Worm (Caenorhabditis elegans) whole organism, midembryonic: ENCODE results near the gene evl-14.
A peak's percentile ranks its signal among the peaks of the same experiment; 100 is the strongest.

Source experiments
- T22C8.4 ChIP-seq: fragments of 200-800 bp; sonication (Bioruptor generic); IDR thresholded peaks from 2 replicates; pipeline ENCODE4 v1.3.6; 2022; ENCODE audit warnings: missing genetic modification characterization, missing compliant biosample characterization
- cog-1 ChIP-seq: sonication (generic microtip); optimal IDR thresholded peaks from 2 replicates; lab custom pipeline; 2016; ENCODE audit warnings: missing genetic modification characterization, missing compliant biosample characterization
- flt-1 ChIP-seq: fragments of 200-800 bp; sonication (Bioruptor generic); IDR thresholded peaks from 2 replicates; pipeline ENCODE4 v1.3.6; 2022; ENCODE audit warnings: missing genetic modification characterization, missing compliant biosample characterization
- klf-2 ChIP-seq: fragments of 200-800 bp; sonication (Bioruptor generic); conservative IDR thresholded peaks from 2 replicates; pipeline ENCODE4 v1.3.6; 2022; ENCODE audit warnings: missing genetic modification reagents, missing genetic modification characterization, missing compliant biosample characterization
- ref-1 ChIP-seq: fragments of 200-800 bp; sonication (Bioruptor generic); conservative IDR thresholded peaks from 2 replicates; pipeline ENCODE4 v1.3.6; 2022; ENCODE audit warnings: missing genetic modification reagents, missing genetic modification characterization, missing compliant biosample characterization
- ztf-29 ChIP-seq: fragments of 200-800 bp; sonication (Bioruptor generic); IDR thresholded peaks from 2 replicates; pipeline ENCODE4 v1.3.6; 2022; ENCODE audit warnings: missing genetic modification reagents, missing genetic modification characterization, missing compliant biosample characterization

- TF ChIP-seq T22C8.4 (GFP tag; lab: Robert Waterston, UW) (no peak), ref-1 (GFP tag; lab: Robert Waterston, UW) (no peak), cog-1 (no peak), ztf-29 (GFP tag; lab: Robert Waterston, UW) (no peak), flt-1 (GFP tag; lab: Robert Waterston, UW) (peak; percentile 40; the same call in 1 of the 2 replicates), klf-2 (no peak)
Measured at ce11 chrIII:4343070-4343469, 30.1 kb upstream of the evl-14 start, which contains the start of the genes B0285.3 and lcmt-1.
